Worm (Caenorhabditis elegans) whole organism, mixed stage, embryonic: ENCODE data around the gene marc-1.

Experiments used
- bed-3 ChIP-seq: fragments of 200-800 bp; sonication (Bioruptor generic); optimal IDR thresholded peaks from 3 replicates; lab custom pipeline; 2018; ENCODE audit warnings: mild to moderate bottlenecking, missing genetic modification characterization, moderate library complexity, missing compliant biosample characterization
- blmp-1 ChIP-seq: fragments of 150-350 bp; optimal IDR thresholded peaks from 2 replicates; lab custom pipeline; 2014; ENCODE audit warnings: missing biosample characterization, missing genetic modification characterization
- ceh-39 ChIP-seq: fragments of 150-350 bp; optimal IDR thresholded peaks from 2 replicates; lab custom pipeline; 2014; ENCODE audit warnings: missing biosample characterization, missing genetic modification characterization
- ceh-43 ChIP-seq: fragments of 200-800 bp; sonication (Bioruptor generic); optimal IDR thresholded peaks from 2 replicates; lab custom pipeline; 2018; ENCODE audit warnings: mild to moderate bottlenecking, missing genetic modification characterization, moderate library complexity, missing compliant biosample characterization
- ceh-83 ChIP-seq: fragments of 200-800 bp; sonication (Bioruptor generic); optimal IDR thresholded peaks from 2 replicates; lab custom pipeline; 2018; ENCODE audit warnings: mild to moderate bottlenecking, missing genetic modification characterization, missing compliant biosample characterization
- ces-1 ChIP-seq: fragments of 150-350 bp; optimal IDR thresholded peaks from 2 replicates; lab custom pipeline; 2014; ENCODE audit warnings: missing biosample characterization, missing genetic modification reagents, missing genetic modification characterization
- cnd-1 ChIP-seq: fragments of 200-800 bp; sonication (Bioruptor generic); optimal IDR thresholded peaks from 2 replicates; lab custom pipeline; 2018; ENCODE audit warnings: mild to moderate bottlenecking, missing genetic modification characterization, missing compliant biosample characterization
- drap-1 ChIP-seq: fragments of 200-800 bp; sonication (Bioruptor generic); optimal IDR thresholded peaks from 3 replicates; lab custom pipeline; 2018; ENCODE audit warnings: mild to moderate bottlenecking, missing genetic modification characterization, missing compliant biosample characterization
- elt-1 ChIP-seq: sonication (generic microtip); optimal IDR thresholded peaks from 2 replicates; lab custom pipeline; 2017; ENCODE audit warnings: missing genetic modification characterization, mild to moderate bottlenecking, missing compliant biosample characterization, antibody characterized with exemption, moderate library complexity, borderline replicate concordance; ENCODE audit not compliant: insufficient read depth
- elt-3 ChIP-seq: fragments of 150-350 bp; optimal IDR thresholded peaks from 2 replicates; lab custom pipeline; 2014; ENCODE audit warnings: missing biosample characterization, missing genetic modification characterization
- flh-1 ChIP-seq: fragments of 200-800 bp; sonication (Bioruptor generic); optimal IDR thresholded peaks from 2 replicates; lab custom pipeline; 2018; ENCODE audit warnings: mild to moderate bottlenecking, missing genetic modification characterization, moderate library complexity, missing compliant biosample characterization
- ham-2 ChIP-seq: fragments of 200-800 bp; sonication (Bioruptor generic); optimal IDR thresholded peaks from 2 replicates; lab custom pipeline; 2018; ENCODE audit warnings: mild to moderate bottlenecking, missing genetic modification characterization, missing compliant biosample characterization
- hlh-1 ChIP-seq: fragments of 150-350 bp; optimal IDR thresholded peaks from 2 replicates; lab custom pipeline; 2014; ENCODE audit warnings: missing biosample characterization, missing genetic modification reagents, missing genetic modification characterization
- lin-13 ChIP-seq: fragments of 150-350 bp; optimal IDR thresholded peaks from 2 replicates; lab custom pipeline; 2014; ENCODE audit warnings: missing biosample characterization, missing genetic modification characterization
- lin-32 ChIP-seq: fragments of 200-800 bp; sonication (Bioruptor generic); optimal IDR thresholded peaks from 2 replicates; lab custom pipeline; 2018; ENCODE audit warnings: mild to moderate bottlenecking, missing genetic modification characterization, missing compliant biosample characterization
- lsy-2 ChIP-seq: fragments of 150-350 bp; optimal IDR thresholded peaks from 2 replicates; lab custom pipeline; 2014; ENCODE audit warnings: missing biosample characterization, missing genetic modification characterization
- mls-2 ChIP-seq: sonication (generic microtip); optimal IDR thresholded peaks from 2 replicates; lab custom pipeline; 2016; ENCODE audit warnings: mild to moderate bottlenecking, missing genetic modification characterization, moderate library complexity, missing compliant biosample characterization
- nhr-12 ChIP-seq: fragments of 150-350 bp; optimal IDR thresholded peaks from 2 replicates; lab custom pipeline; 2014; ENCODE audit warnings: missing biosample characterization, missing genetic modification characterization
- nhr-2 ChIP-seq: fragments of 150-350 bp; optimal IDR thresholded peaks from 2 replicates; lab custom pipeline; 2014; ENCODE audit warnings: missing biosample characterization, missing genetic modification characterization
- nhr-28 ChIP-seq: fragments of 150-350 bp; optimal IDR thresholded peaks from 2 replicates; lab custom pipeline; 2014; ENCODE audit warnings: missing biosample characterization, missing genetic modification characterization
- nhr-76 ChIP-seq: sonication (generic microtip); optimal IDR thresholded peaks from 2 replicates; lab custom pipeline; 2017; ENCODE audit warnings: missing biosample characterization, missing genetic modification characterization
- pha-4 ChIP-seq: fragments of 150-350 bp; optimal IDR thresholded peaks from 2 replicates; lab custom pipeline; 2018; ENCODE audit warnings: missing biosample characterization, missing genetic modification reagents, missing genetic modification characterization
- sem-2 ChIP-seq: fragments of 200-800 bp; sonication (Bioruptor generic); optimal IDR thresholded peaks from 2 replicates; lab custom pipeline; 2018; ENCODE audit warnings: mild to moderate bottlenecking, missing genetic modification characterization, missing compliant biosample characterization
- sptf-1 ChIP-seq: sonication (generic microtip); optimal IDR thresholded peaks from 2 replicates; lab custom pipeline; 2017; ENCODE audit warnings: mild to moderate bottlenecking, missing genetic modification characterization, moderate library complexity, missing compliant biosample characterization
- tbx-8 ChIP-seq: fragments of 200-800 bp; sonication (Bioruptor generic); optimal IDR thresholded peaks from 2 replicates; lab custom pipeline; 2018; ENCODE audit warnings: mild to moderate bottlenecking, missing genetic modification characterization, moderate library complexity, missing compliant biosample characterization
- unc-39 ChIP-seq: fragments of 150-350 bp; optimal IDR thresholded peaks from 2 replicates; lab custom pipeline; 2014; ENCODE audit warnings: missing biosample characterization, missing genetic modification characterization
- unc-62 ChIP-seq: fragments of 150-350 bp; optimal IDR thresholded peaks from 2 replicates; lab custom pipeline; 2014; ENCODE audit warnings: missing biosample characterization, missing genetic modification reagents, missing genetic modification characterization
- zip-8 ChIP-seq: fragments of 150-350 bp; optimal IDR thresholded peaks from 2 replicates; lab custom pipeline; 2014; ENCODE audit warnings: missing biosample characterization, missing genetic modification characterization
- ztf-11 ChIP-seq: fragments of 150-350 bp; optimal IDR thresholded peaks from 2 replicates; lab custom pipeline; 2014; ENCODE audit warnings: missing biosample characterization, missing genetic modification characterization

The marc-1 gene

DNA sequence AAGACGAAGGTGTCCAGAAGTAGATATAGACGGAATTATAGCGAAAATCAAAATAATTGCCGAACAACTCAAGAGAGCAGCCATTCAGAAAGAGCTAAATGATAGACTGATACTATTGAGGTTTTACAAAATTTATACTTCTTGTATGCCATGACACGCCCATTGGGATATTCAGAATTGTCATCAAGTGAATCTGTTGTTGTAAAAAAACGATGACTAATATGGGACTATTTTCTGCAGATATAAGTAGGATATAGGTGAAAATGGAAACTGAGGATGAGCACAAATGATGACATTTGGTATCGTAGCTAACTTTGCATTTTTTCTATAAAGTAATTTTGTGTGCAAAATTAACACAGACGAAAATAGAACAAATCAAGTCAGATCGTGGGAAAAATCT, 16.2 kb downstream of the marc-1 start, which contains the start of gene F58E6.8:
F58E6.8 (minus strand) TSS at position 101 of the 400 bp plus-strand sequence.
- TF ChIP-seq pha-4 (no peak), nhr-28 (tag; lab: Kevin White, UChicago) (no peak), nhr-2 (no peak), tbx-8 (GFP tag; lab: Kevin White, UChicago) (no peak), elt-1 (tag; lab: Kevin White, UChicago) (no peak), sptf-1 (tag; lab: Kevin White, UChicago) (no peak), flh-1 (GFP tag; lab: Kevin White, UChicago) (no peak), mls-2 (tag; lab: Kevin White, UChicago) (no peak), zip-8 (no peak), lin-13 (no peak)

DNA sequence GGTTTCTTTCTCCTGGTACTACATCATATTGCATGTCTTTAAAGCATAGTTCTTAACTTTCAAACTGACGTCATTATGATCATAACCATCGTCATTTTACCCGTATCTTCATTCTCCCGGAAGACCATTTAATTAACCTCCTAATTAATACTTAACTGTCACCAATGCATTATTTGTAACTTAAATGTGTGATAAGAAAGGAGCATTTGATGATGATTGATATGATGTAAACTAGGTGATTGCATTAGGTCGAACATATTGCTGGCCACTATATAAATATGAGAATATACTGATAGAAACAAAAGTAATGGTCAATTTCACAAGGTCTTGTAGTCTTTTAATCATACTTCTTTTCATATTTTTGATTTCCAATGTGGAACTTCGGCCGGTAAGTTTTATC, 16.7 kb downstream of the marc-1 start, which contains the start of gene hrg-3:
hrg-3 (plus strand) TSS at position 227 of the 400 bp plus-strand sequence.
- TF ChIP-seq unc-62 = no peak

DNA sequence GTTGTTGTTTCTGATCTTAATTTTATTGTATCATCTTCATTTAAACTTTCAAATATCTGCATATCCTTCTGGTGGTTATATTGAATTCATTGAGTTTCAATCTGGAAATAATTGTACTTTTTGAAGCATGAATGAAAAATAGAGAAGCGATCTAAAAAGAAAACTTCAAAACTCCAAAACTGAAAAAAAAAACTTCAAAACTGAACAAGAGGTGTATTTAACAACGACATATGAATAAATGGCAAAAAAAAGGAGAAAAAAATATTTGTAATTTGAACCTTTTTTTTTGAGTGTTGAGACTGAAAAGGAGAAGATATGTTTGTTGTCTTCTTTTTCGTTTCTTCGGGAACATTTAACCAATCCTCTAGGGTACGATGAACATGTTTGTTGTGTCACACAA, 18.4 kb downstream of the marc-1 start, which contains the start of gene F58E6.11:
F58E6.11 (minus strand) TSS at position 101 of the 400 bp plus-strand sequence.
- TF ChIP-seq lin-32 (GFP tag; lab: Kevin White, UChicago) (no peak), tbx-8 (GFP tag; lab: Kevin White, UChicago) (no peak), sptf-1 (tag; lab: Kevin White, UChicago) (no peak), ceh-43 (GFP tag; lab: Kevin White, UChicago) (no peak), drap-1 (GFP tag; lab: Kevin White, UChicago) (no peak), lsy-2 (tag; lab: Kevin White, UChicago) (no peak), ztf-11 (tag; lab: Kevin White, UChicago) (no peak), hlh-1 (tag; lab: Kevin White, UChicago) (no peak), flh-1 (GFP tag; lab: Kevin White, UChicago) (no peak), zip-8 (no peak), bed-3 (no peak), nhr-28 (tag; lab: Kevin White, UChicago) (no peak), ham-2 (GFP tag; lab: Kevin White, UChicago) (no peak), ceh-83 (GFP tag; lab: Kevin White, UChicago) (no peak), cnd-1 (tag; lab: Kevin White, UChicago) (no peak), elt-3 (no peak), elt-1 (tag; lab: Kevin White, UChicago) (no peak), nhr-76 (tag; lab: Kevin White, UChicago) (no peak), sem-2 (GFP tag; lab: Kevin White, UChicago) (no peak)

DNA sequence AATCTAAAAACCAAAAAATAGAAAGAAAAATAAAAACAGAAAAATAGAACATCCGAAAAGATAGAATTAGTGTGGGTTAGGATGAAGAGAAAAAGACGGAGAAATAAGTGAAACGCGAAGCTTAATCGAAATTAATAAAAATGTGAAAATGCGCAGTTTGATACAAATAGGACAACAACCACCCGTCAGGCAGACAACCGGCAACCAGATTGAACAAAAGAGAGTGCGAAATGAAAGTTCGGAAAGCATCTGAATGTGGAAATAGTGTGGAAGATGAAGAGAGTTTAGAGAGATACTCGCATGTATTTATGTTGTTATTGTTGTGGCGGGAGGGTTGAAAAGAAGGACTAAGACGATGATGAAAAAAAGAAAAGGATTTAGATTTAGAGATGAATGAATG, 18.9 kb downstream of the marc-1 start:
- TF ChIP-seq blmp-1 (tag; lab: Kevin White, UChicago) = peak; percentile 74
- TF ChIP-seq tbx-8 (GFP tag; lab: Kevin White, UChicago) = no peak
- no peak for TF ChIP-seq unc-39 (tag; lab: Kevin White, UChicago)
- TF ChIP-seq lin-13 = no peak

DNA sequence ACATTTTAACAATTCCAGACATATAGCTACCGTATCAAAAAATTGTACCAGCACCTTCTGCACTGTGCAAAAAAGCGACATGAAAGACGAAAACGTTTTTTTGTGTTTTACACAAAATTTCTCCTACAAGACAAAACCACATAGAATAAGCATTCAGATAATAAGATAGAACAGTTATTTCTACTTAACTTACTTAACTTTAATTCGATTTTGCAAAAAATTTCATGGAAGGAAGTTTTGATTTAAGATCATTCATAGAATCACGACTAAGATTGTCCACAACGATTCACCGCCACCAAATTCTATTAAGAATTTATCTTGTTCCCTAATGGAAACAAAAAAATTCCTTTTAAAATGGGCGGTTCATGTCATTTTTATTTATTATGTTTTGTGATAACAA, 24.3 kb downstream of the marc-1 start:
- TF ChIP-seq ztf-11 (tag; lab: Kevin White, UChicago) = no peak
- TF ChIP-seq ces-1 (GFP tag; lab: Kevin White, UChicago) = peak; percentile 94

DNA sequence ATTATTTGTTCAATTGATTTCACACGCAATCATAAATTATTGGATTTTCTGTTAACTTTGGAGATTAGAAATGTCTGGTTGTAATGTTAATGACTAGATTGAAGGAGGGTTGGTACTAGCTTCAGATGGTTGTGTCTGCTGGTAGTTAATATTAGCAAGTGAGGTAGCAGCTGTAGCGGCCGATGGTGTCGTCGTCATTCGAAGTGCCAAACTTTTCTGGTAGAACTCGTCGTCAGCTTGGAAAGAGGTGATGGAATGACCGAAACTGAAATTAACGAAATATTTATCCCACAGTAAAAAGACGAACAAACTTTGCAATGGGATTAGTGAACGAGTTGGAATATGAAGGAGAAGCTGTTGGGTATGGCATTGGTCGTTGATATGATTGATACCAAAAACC, 25.1 kb downstream of the marc-1 start:
- TF ChIP-seq tbx-8 (GFP tag; lab: Kevin White, UChicago) (no peak), nhr-12 (no peak), unc-39 (tag; lab: Kevin White, UChicago) (no peak), bed-3 (no peak), lin-13 (no peak), nhr-2 (no peak), ceh-43 (GFP tag; lab: Kevin White, UChicago) (no peak)

DNA sequence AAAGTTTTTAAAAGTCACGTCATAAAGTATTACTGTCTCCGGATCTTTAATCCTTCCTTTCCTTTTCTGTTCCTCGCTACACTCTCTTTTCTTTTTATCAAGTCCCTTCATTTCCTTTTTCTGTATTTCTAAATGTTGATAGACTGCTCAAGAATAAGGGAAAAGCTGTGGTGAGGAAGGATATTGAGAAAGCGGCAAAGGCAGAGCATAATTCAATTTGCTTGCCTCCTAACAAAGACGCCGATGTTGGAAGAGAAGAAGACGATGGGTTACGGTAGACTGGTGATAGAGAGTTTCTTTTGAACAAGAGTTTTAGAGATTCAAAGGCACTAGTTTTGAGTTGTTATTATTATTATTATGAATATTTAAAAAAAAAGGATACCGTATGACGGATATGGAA, 26.1 kb downstream of the marc-1 start:
- TF ChIP-seq ces-1 (GFP tag; lab: Kevin White, UChicago) = peak; percentile 100
- no peak for TF ChIP-seq flh-1 (GFP tag; lab: Kevin White, UChicago)
- TF ChIP-seq lsy-2 (tag; lab: Kevin White, UChicago) = peak; percentile 46
- TF ChIP-seq ceh-39 (tag; lab: Kevin White, UChicago) = no peak
- TF ChIP-seq, all 35 proteins: peak for 2
